Fruit fly (Drosophila melanogaster): ENCODE measurements around the gene Bub3.
A peak's percentile ranks its signal among the peaks of the same experiment; 100 is the strongest.

Bub3 gene

dm6 chr3R:29690539-29690852, 15.3 kb upstream of the Bub3 start (continued):
- TF ChIP-seq Myb (GFP tag; optimal IDR thresholded peaks at IDR 0.05) (no peak), gem (tag; optimal IDR thresholded peaks at IDR 0.05) (peak; percentile 72), CG15269 (tag; optimal IDR thresholded peaks at IDR 0.05) (peak; percentile 37), gro (GFP tag; optimal IDR thresholded peaks at IDR 0.05) (no peak), Hr78 (GFP tag; optimal IDR thresholded peaks at IDR 0.05) (no peak)

dm6 chr3R:29689833-29690538, 14.8 kb upstream of the Bub3 start:
- TF ChIP-seq Ets65A (GFP tag) (no peak), CG33557 (GFP tag; optimal IDR thresholded peaks at IDR 0.05) (no peak), CG10321 (GFP tag; IDR thresholded peaks at IDR 0.05) (no peak), CG13287 (GFP tag; IDR thresholded peaks at IDR 0.05; ENCODE audit: partially characterized antibody) (no peak), chn (GFP tag; optimal IDR thresholded peaks at IDR 0.05) (no peak), CG8478 (optimal IDR thresholded peaks at IDR 0.05) (no peak), Deaf1 (tag; optimal IDR thresholded peaks at IDR 0.05) (no peak), ttk (GFP tag; IDR thresholded peaks at IDR 0.05) (peak; percentile 49; the same call in 1 of the 2 replicates), Sin3A (optimal IDR thresholded peaks at IDR 0.05) (no peak), chm (GFP tag; IDR thresholded peaks at IDR 0.05) (0 out of 2 replicates have a peak, but pooled peaks have one; percentile 19), phol (tag; optimal IDR thresholded peaks at IDR 0.05) (peak; percentile 17), B-H1 (GFP tag; IDR thresholded peaks at IDR 0.05) (no peak), Trl (optimal IDR thresholded peaks at IDR 0.05) (peak in 1 of 2 experiments; percentile 1), Trl (GFP tag; optimal IDR thresholded peaks at IDR 0.05) (no peak), chinmo (GFP tag; IDR thresholded peaks at IDR 0.05; ENCODE audit: partially characterized antibody) (0 out of 4 replicates have a peak, but pooled peaks have one; percentile 56), sim (GFP tag; IDR thresholded peaks at IDR 0.05) (no peak), CG11504 (tag; optimal IDR thresholded peaks at IDR 0.05) (peak; percentile 16), D19A (tag; optimal IDR thresholded peaks at IDR 0.05) (peak; percentile 93), CG6654 (GFP tag; optimal IDR thresholded peaks at IDR 0.05) (no peak), da (GFP tag; optimal IDR thresholded peaks at IDR 0.05) (no peak), Dfd (GFP tag; optimal IDR thresholded peaks at IDR 0.05) (no peak), CG10979 (tag; optimal IDR thresholded peaks at IDR 0.05) (peak; percentile 2), otp (GFP tag; IDR thresholded peaks at IDR 0.05) (no peak), CG3163 (GFP tag; optimal IDR thresholded peaks at IDR 0.05) (no peak), Atf6 (GFP tag; IDR thresholded peaks at IDR 0.05) (no peak), Dbx (GFP tag; IDR thresholded peaks at IDR 0.05) (no peak), CG18764 (GFP tag; optimal IDR thresholded peaks at IDR 0.05) (no peak), Ets97D (GFP tag; optimal IDR thresholded peaks at IDR 0.05) (no peak), gfzf (GFP tag; optimal IDR thresholded peaks at IDR 0.05) (no peak), Ravus (GFP tag; IDR thresholded peaks at IDR 0.05) (no peak), sens (GFP tag) (peak; percentile 79), CG9932 (GFP tag; IDR thresholded peaks at IDR 0.05) (0 out of 2 replicates have a peak, but pooled peaks have one; percentile 10), CG13775 (GFP tag; optimal IDR thresholded peaks at IDR 0.05) (no peak), sr (GFP tag; IDR thresholded peaks at IDR 0.05) (no peak), stc (GFP tag; IDR thresholded peaks at IDR 0.05) (no peak), Nf-YB (GFP tag; optimal IDR thresholded peaks at IDR 0.05) (peak; percentile 57), ara (GFP tag; IDR thresholded peaks at IDR 0.05) (no peak), Nf-YC (tag; optimal IDR thresholded peaks at IDR 0.05) (peak; percentile 71), Awh (GFP tag; IDR thresholded peaks at IDR 0.05) (no peak), Ptx1 (GFP tag; IDR thresholded peaks at IDR 0.05) (no peak), crol (GFP tag; IDR thresholded peaks at IDR 0.05) (peak; percentile 96), dmrt11E (tag; optimal IDR thresholded peaks at IDR 0.05) (no peak), ci (GFP tag; IDR thresholded peaks at IDR 0.05) (peak; percentile 17; the same call in 1 of the 3 replicates), CG8290 (GFP tag; optimal IDR thresholded peaks at IDR 0.05) (no peak), CG8290 (tag; optimal IDR thresholded peaks at IDR 0.05) (no peak), tup (GFP tag; optimal IDR thresholded peaks at IDR 0.05) (no peak)
